Worm (Caenorhabditis elegans) whole organism, midembryonic: ENCODE results near the gene C42C1.9.

Experiments
- T22C8.4 ChIP-seq: fragments of 200-800 bp; sonication (Bioruptor generic); IDR thresholded peaks from 2 replicates; pipeline ENCODE4 v1.3.6; 2022; ENCODE audit warnings: missing genetic modification characterization, missing compliant biosample characterization
- cog-1 ChIP-seq: sonication (generic microtip); optimal IDR thresholded peaks from 2 replicates; lab custom pipeline; 2016; ENCODE audit warnings: missing genetic modification characterization, missing compliant biosample characterization
- flt-1 ChIP-seq: fragments of 200-800 bp; sonication (Bioruptor generic); IDR thresholded peaks from 2 replicates; pipeline ENCODE4 v1.3.6; 2022; ENCODE audit warnings: missing genetic modification characterization, missing compliant biosample characterization
- klf-2 ChIP-seq: fragments of 200-800 bp; sonication (Bioruptor generic); conservative IDR thresholded peaks from 2 replicates; pipeline ENCODE4 v1.3.6; 2022; ENCODE audit warnings: missing genetic modification reagents, missing genetic modification characterization, missing compliant biosample characterization
- med-1 ChIP-seq: sonication (generic microtip); optimal IDR thresholded peaks from 2 replicates; lab custom pipeline; 2017; ENCODE audit warnings: missing genetic modification characterization, mild to moderate bottlenecking, missing compliant biosample characterization, antibody characterized with exemption, missing genetic modification reagents; ENCODE audit not compliant: insufficient read depth
- ref-1 ChIP-seq: fragments of 200-800 bp; sonication (Bioruptor generic); conservative IDR thresholded peaks from 2 replicates; pipeline ENCODE4 v1.3.6; 2022; ENCODE audit warnings: missing genetic modification reagents, missing genetic modification characterization, missing compliant biosample characterization
- tab-1 ChIP-seq: fragments of 200-800 bp; sonication (Bioruptor generic); IDR thresholded peaks from 2 replicates; pipeline ENCODE4 v1.3.6; 2022; ENCODE audit warnings: missing genetic modification characterization, missing compliant biosample characterization
- ztf-23 ChIP-seq: fragments of 200-800 bp; sonication (Bioruptor generic); IDR thresholded peaks from 2 replicates; pipeline ENCODE4 v1.3.6; 2022; ENCODE audit warnings: missing genetic modification reagents, missing genetic modification characterization, missing compliant biosample characterization
- ztf-29 ChIP-seq: fragments of 200-800 bp; sonication (Bioruptor generic); IDR thresholded peaks from 2 replicates; pipeline ENCODE4 v1.3.6; 2022; ENCODE audit warnings: missing genetic modification reagents, missing genetic modification characterization, missing compliant biosample characterization

Gene C42C1.9

DNA sequence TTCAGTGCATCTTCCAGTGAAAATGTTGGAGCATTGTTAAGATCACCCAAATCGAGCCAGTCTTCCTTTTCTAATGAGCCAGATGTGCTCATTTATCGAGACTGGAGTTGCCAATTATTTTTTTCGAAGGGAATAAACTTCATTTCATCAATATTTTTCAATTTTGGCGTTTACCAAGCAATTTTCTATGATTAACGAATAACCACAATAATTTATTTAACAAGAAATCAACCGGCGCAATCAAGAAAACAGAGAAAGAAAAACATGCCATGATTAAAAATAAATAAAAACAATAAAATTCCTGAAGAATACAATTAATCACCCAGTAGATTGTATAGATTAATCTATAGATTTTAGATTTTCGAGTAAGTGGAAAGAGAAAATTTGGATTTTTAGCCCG is 13.4 kb upstream of the C42C1.9 start, which contains the start of gene vps-8:
Gene vps-8 (minus strand): TSS at position 101 of the 400 bp plus-strand sequence.
- TF ChIP-seq ztf-29 (GFP tag; lab: Robert Waterston, UW) (no peak), T22C8.4 (GFP tag; lab: Robert Waterston, UW) (no peak), flt-1 (no peak), ztf-23 (GFP tag; lab: Robert Waterston, UW) (no peak), klf-2 (GFP tag; lab: Robert Waterston, UW) (no peak), cog-1 (no peak), med-1 (GFP tag; lab: Kevin White, UChicago) (no peak), ref-1 (GFP tag; lab: Robert Waterston, UW) (no peak), tab-1 (no peak)

DNA sequence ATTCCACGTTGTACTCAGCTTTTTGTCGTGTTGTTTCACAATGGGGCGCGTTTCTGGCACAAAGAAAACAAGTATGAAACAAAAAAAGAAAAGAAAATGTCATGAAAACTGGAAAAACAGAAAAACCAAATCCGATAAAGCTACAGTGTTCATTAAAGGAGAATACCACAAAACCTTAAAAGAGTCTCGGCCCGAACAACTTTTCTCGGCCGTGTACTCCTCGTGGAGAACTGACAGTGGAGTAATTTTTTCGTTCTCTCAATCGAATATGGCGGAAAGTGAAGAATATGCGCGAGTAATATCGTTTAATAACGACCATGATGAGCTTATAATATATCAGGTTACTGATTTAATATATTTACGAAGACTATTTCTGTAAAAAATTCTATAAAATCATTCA is 10.7 kb upstream of the C42C1.9 start, which contains the start of the genes tag-335 and vkmt-1:
Gene tag-335 (minus strand): TSS at position 88 of the 400 bp plus-strand sequence.
Gene vkmt-1 (plus strand): TSS at position 219 of the 400 bp plus-strand sequence.
- no peak for TF ChIP-seq T22C8.4 (GFP tag; lab: Robert Waterston, UW)
- no peak for TF ChIP-seq ztf-29 (GFP tag; lab: Robert Waterston, UW)
- TF ChIP-seq med-1 (GFP tag; lab: Kevin White, UChicago), result no peak
- TF ChIP-seq ref-1 (GFP tag; lab: Robert Waterston, UW), result no peak
- no peak for TF ChIP-seq ztf-23 (GFP tag; lab: Robert Waterston, UW)
- no peak for TF ChIP-seq tab-1

DNA sequence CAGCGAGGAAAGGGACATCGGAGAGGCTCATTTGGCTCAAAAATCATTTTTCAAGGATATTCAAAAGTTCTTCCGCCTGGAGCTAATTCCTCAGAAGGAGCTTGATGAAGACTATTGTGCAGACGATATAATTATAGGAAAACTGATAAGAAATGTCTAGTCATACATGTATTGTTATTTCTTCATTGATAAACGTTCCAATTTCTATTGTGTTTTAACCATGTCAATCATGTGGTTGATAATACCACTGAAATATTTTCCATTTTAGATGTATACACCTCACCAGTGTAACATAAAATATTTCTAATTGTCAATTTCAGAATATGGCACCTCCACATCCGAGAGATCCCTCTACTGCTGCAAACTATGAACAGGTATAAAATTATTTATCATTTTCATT is 9.9 kb upstream of the C42C1.9 start, which contains the start of gene ltah-1.1:
Gene ltah-1.1 (plus strand): TSS at position 283 of the 400 bp plus-strand sequence.
- TF ChIP-seq tab-1 (no peak), klf-2 (GFP tag; lab: Robert Waterston, UW) (no peak), ref-1 (GFP tag; lab: Robert Waterston, UW) (no peak), cog-1 (no peak)

DNA sequence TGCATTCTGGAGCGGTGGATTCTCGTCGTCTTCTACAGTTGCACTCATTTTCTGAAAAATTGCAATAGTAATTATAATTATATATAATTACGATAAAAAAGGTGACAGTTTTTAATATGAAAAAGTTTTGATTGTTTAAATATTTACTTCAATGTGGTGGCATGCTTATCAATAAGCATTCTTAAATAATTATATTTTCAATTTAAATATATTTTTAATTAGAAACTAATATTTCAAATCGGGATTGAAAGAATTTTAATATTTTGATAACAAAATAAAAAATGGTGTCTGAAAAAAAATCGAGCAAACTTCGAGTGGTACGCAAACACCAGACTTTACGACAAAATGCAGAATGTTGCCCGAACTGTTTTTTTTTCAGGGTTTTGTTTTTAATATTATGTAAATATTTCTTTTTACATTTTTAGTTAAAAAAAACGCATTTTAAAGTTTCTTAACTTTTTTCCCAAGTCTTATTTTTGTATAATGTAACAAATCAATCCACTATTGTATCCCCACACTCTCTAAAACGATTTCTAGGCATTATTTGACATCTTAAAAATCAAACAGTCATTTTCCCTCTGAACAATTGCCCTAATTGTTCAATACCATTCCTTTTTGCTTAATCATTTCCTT is 7.0 kb upstream of the C42C1.9 start, which contains the start of the genes C42C1.12 and C42C1.19:
Gene C42C1.12 (minus strand): TSS at position 51 of the 633 bp plus-strand sequence.
Gene C42C1.19 (plus strand): TSS at position 583 of the 633 bp plus-strand sequence.
- TF ChIP-seq cog-1, result no peak

DNA sequence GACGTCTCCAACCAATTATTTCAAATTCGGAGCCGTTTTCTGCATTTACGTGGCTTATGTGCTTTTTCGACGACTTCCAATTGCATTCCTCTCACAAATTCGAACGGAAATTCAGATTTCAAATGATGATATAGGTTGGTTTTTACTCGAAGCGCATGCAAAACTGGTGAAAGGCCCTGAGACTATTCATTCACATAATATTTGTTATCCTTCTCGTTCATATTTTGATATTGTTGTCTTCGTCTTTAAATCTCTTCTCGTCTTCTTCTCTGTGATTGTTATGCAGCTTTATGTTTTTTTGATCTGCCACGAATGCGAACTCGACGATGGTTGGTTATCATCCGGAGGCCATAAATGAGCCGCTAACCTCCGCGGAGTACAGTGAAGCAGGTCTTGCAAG is 6.4 kb upstream of the C42C1.9 start, which contains the start of gene hpo-12:
Gene hpo-12 (plus strand): TSS at position 301 of the 400 bp plus-strand sequence.
- TF ChIP-seq med-1 (GFP tag; lab: Kevin White, UChicago) (no peak), tab-1 (no peak), cog-1 (no peak), klf-2 (GFP tag; lab: Robert Waterston, UW) (no peak), ztf-29 (GFP tag; lab: Robert Waterston, UW) (no peak), ref-1 (GFP tag; lab: Robert Waterston, UW) (no peak), flt-1 (no peak), T22C8.4 (GFP tag; lab: Robert Waterston, UW) (no peak), ztf-23 (GFP tag; lab: Robert Waterston, UW) (no peak)

DNA sequence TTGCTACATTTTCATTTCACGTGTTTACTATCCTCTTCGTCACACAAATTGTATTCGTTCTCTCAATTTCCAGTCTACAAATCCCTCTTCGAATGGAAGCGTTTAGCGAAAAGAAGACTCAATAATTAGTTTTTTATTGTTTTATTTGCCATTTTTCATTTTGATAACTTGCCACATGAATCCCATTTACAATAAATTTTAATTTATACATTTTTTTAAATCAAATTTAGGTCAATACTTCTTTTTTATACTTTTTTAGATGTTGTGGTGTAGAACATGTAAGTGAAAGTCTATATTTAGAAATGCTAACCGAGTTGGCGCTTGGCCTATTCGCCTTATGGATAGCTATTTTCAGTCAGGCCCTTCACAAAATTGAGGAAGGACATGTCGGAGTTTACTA is 1.6 kb upstream of the C42C1.9 start, which contains the start of gene erl-1:
Gene erl-1 (plus strand): TSS at position 301 of the 400 bp plus-strand sequence.
- no peak for TF ChIP-seq ztf-23 (GFP tag; lab: Robert Waterston, UW)
- no peak for TF ChIP-seq T22C8.4 (GFP tag; lab: Robert Waterston, UW)
- TF ChIP-seq ztf-29 (GFP tag; lab: Robert Waterston, UW), result no peak
- TF ChIP-seq med-1 (GFP tag; lab: Kevin White, UChicago), result no peak
- no peak for TF ChIP-seq klf-2 (GFP tag; lab: Robert Waterston, UW)
- TF ChIP-seq tab-1, result no peak

DNA sequence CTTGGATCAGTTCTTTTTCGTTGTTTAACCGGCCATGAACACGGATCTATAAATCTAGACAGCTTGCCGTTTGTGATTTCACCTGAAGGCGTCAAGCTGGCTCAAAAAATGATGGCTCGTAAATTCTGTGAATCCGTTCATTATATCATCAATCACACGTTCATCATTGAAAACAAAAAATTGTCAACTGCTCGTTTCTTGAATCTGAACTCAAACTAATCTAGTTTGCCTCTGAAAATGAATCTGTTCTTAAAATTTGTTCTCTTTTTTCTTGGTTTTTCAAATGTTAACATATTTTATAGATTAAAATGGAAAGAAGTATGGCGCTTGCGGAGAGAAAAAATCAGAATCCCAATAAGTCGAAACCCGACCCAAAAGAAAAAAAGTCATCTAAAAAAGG is 1.5 kb downstream of the C42C1.9 start, which contains the start of gene C42C1.8:
Gene C42C1.8 (plus strand): TSS at position 301 of the 400 bp plus-strand sequence.
- TF ChIP-seq ref-1 (GFP tag; lab: Robert Waterston, UW) (no peak), flt-1 (no peak), med-1 (GFP tag; lab: Kevin White, UChicago) (no peak), ztf-23 (GFP tag; lab: Robert Waterston, UW) (no peak)

DNA sequence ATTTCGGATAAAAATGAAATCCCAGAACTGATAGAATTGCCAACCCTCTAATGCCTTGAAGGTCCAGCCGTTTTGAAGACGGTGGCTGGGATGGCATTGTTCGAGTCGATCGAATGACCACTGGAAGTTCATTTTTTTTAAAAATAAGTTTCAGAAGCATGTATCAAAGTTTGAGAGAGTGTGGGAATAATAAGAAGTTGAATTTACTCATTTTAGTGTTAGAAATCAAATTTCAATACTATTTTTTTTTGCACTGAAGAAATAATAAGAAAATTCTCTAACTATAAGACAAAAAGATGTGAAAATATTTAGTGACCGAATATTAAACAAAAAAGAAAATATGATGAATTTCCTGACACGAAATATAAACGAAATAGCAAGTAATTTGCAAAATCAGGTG is 11.9 kb downstream of the C42C1.9 start, which contains the start of gene oac-59:
Gene oac-59 (minus strand): TSS at position 101 of the 400 bp plus-strand sequence.
- no peak for TF ChIP-seq flt-1
- TF ChIP-seq cog-1, result no peak
- no peak for TF ChIP-seq klf-2 (GFP tag; lab: Robert Waterston, UW)
- TF ChIP-seq ref-1 (GFP tag; lab: Robert Waterston, UW), result no peak
- TF ChIP-seq ztf-23 (GFP tag; lab: Robert Waterston, UW), result no peak
- TF ChIP-seq ztf-29 (GFP tag; lab: Robert Waterston, UW), result no peak
- TF ChIP-seq med-1 (GFP tag; lab: Kevin White, UChicago), result no peak
- no peak for TF ChIP-seq T22C8.4 (GFP tag; lab: Robert Waterston, UW)
- no peak for TF ChIP-seq tab-1

DNA sequence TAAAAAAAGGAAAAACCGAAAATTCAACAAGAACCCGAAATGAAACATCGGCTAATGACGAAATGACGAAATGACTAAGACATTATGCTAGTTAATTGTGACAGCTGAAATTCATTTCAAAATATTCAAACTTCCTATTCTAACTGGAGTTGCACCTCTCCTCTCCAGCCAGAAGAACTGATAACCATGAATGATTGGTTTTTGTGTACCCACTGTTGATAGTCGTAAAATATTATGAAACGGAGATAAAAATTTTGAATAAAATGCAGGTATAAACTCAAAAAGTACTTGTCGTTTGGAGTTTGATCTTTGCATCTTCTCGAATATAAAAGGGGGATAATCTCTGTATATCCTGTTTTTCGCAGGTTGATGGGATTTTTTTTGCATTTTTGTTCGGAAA is 13.6 kb downstream of the C42C1.9 start:
- TF ChIP-seq ref-1 (GFP tag; lab: Robert Waterston, UW) (no peak), tab-1 (no peak), flt-1 (no peak), med-1 (GFP tag; lab: Kevin White, UChicago) (no peak), T22C8.4 (GFP tag; lab: Robert Waterston, UW) (no peak), klf-2 (GFP tag; lab: Robert Waterston, UW) (no peak), ztf-23 (GFP tag; lab: Robert Waterston, UW) (no peak), ztf-29 (GFP tag; lab: Robert Waterston, UW) (no peak), cog-1 (no peak)

DNA sequence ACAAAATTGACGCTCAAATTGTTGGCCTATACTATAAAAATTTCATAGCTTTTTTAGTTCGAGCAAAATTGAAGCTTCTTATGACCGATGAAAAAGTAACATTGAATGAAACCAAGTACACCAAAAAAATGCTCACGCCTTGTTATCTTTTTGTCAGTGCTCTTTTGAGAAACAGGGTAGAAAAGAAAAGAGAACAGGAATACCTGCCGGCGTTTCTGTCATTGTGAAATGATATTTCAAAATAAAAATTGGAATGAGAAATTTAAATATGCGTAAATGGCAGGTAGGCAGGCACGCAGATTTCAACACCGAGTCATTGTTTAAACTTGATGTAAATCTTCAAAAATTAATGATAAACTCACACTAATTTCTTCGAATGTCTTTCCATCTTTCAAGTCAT is 15.5 kb downstream of the C42C1.9 start:
- TF ChIP-seq ztf-29 (GFP tag; lab: Robert Waterston, UW) (no peak), T22C8.4 (GFP tag; lab: Robert Waterston, UW) (no peak), klf-2 (GFP tag; lab: Robert Waterston, UW) (no peak), flt-1 (no peak), tab-1 (no peak), ztf-23 (GFP tag; lab: Robert Waterston, UW) (no peak), cog-1 (no peak), ref-1 (GFP tag; lab: Robert Waterston, UW) (no peak), med-1 (GFP tag; lab: Kevin White, UChicago) (no peak)
